Worm (Caenorhabditis elegans): ENCODE measurements around the gene str-114.

- no peak for TF ChIP-seq flt-1 (GFP tag; IDR thresholded peaks at IDR 0.05)
- no peak for TF ChIP-seq klf-2 (GFP tag; conservative IDR thresholded peaks at IDR 0.05)
- TF ChIP-seq ref-1 (GFP tag; conservative IDR thresholded peaks at IDR 0.05): no peak
- TF ChIP-seq med-1 (GFP tag; optimal IDR thresholded peaks at IDR 0.05; ENCODE audit: insufficient read depth): no peak
- no peak for TF ChIP-seq T22C8.4 (GFP tag; IDR thresholded peaks at IDR 0.05)
- TF ChIP-seq tab-1 (GFP tag; IDR thresholded peaks at IDR 0.05): no peak
- TF ChIP-seq ztf-29 (GFP tag; IDR thresholded peaks at IDR 0.05): no peak
- TF ChIP-seq cog-1 (tag; optimal IDR thresholded peaks at IDR 0.05): no peak
These were observed 43.2 kb upstream of the str-114 start for ce11 chrV:3606391-3606790.
